Fruit fly (Drosophila melanogaster) whole organism, embryonic: ENCODE measurements around the gene g.

Source experiments
- Antp ChIP-seq: fragments of 200-800 bp; sonication (Bioruptor generic); optimal IDR thresholded peaks from 3 replicates; lab custom pipeline; 2016; ENCODE audit warnings: missing biosample characterization, missing genetic modification characterization
- B-H1 ChIP-seq: fragments of 200-800 bp; sonication (Bioruptor generic); IDR thresholded peaks from 3 replicates; pipeline ENCODE4 v1.3.6; 2022; ENCODE audit warnings: missing biosample characterization, missing genetic modification characterization
- BtbVII ChIP-seq: fragments of 200-800 bp; sonication (Bioruptor generic); optimal IDR thresholded peaks from 3 replicates; lab custom pipeline; 2017; ENCODE audit warnings: missing biosample characterization, mild to moderate bottlenecking, missing genetic modification characterization
- CG10274 ChIP-seq: fragments of 200-800 bp; sonication (Bioruptor generic); optimal IDR thresholded peaks from 3 replicates; lab custom pipeline; 2017; ENCODE audit warnings: missing biosample characterization, mild to moderate bottlenecking, missing genetic modification characterization
- CG11504 ChIP-seq: fragments of 200-800 bp; sonication (Bioruptor generic); optimal IDR thresholded peaks from 3 replicates; lab custom pipeline; 2019; ENCODE audit warnings: missing biosample characterization, mild to moderate bottlenecking, missing genetic modification characterization, moderate library complexity
- CG12299 ChIP-seq: fragments of 200-800 bp; sonication (Bioruptor generic); optimal IDR thresholded peaks from 2 replicates; lab custom pipeline; 2018; ENCODE audit warnings: missing biosample characterization, mild to moderate bottlenecking, missing genetic modification characterization
- CG13287 ChIP-seq: fragments of 200-800 bp; sonication (Bioruptor generic); IDR thresholded peaks from 2 replicates; pipeline ENCODE4 v1.3.6; 2022; ENCODE audit warnings: missing biosample characterization, missing genetic modification characterization; ENCODE audit not compliant: partially characterized antibody
- CG15269 ChIP-seq: fragments of 200-800 bp; sonication (Bioruptor generic); optimal IDR thresholded peaks from 2 replicates; lab custom pipeline; 2018; ENCODE audit warnings: missing biosample characterization, mild to moderate bottlenecking, missing genetic modification characterization, moderate library complexity
- CG1529 ChIP-seq: fragments of 200-800 bp; sonication (Bioruptor generic); optimal IDR thresholded peaks from 3 replicates; lab custom pipeline; 2018; ENCODE audit warnings: missing biosample characterization, missing genetic modification characterization
- CG16863 ChIP-seq: fragments of 200-800 bp; sonication (Bioruptor generic); optimal IDR thresholded peaks from 3 replicates; lab custom pipeline; 2016; ENCODE audit warnings: missing biosample characterization, missing genetic modification characterization
- CG17361 ChIP-seq: fragments of 200-800 bp; sonication (Bioruptor generic); IDR thresholded peaks from 3 replicates; pipeline ENCODE4 v1.3.6; 2022; ENCODE audit warnings: missing biosample characterization, missing genetic modification characterization
- CG17612 ChIP-seq: fragments of 200-800 bp; sonication (Bioruptor generic); IDR thresholded peaks from 2 replicates; pipeline ENCODE4 v1.3.6; 2022; ENCODE audit warnings: missing biosample characterization, missing genetic modification characterization
- CG17912 ChIP-seq: fragments of 200-800 bp; sonication (Bioruptor generic); optimal IDR thresholded peaks from 2 replicates; lab custom pipeline; 2018; ENCODE audit warnings: missing biosample characterization, mild to moderate bottlenecking, missing genetic modification characterization
- CG1832 ChIP-seq: fragments of 200-800 bp; sonication (Bioruptor generic); optimal IDR thresholded peaks from 2 replicates; lab custom pipeline; 2017; ENCODE audit warnings: missing biosample characterization, mild to moderate bottlenecking, missing genetic modification characterization, inconsistent platforms
- CG18476 ChIP-seq: fragments of 200-800 bp; sonication (Bioruptor generic); optimal IDR thresholded peaks from 2 replicates; lab custom pipeline; 2016; ENCODE audit warnings: missing biosample characterization, mild to moderate bottlenecking, missing genetic modification characterization
- CG2129 ChIP-seq: fragments of 200-800 bp; sonication (Bioruptor generic); IDR thresholded peaks from 2 replicates; pipeline ENCODE4 v1.3.6; 2022; ENCODE audit warnings: missing biosample characterization, missing genetic modification characterization; ENCODE audit not compliant: partially characterized antibody
- CG4282 ChIP-seq: fragments of 200-800 bp; sonication (Bioruptor generic); optimal IDR thresholded peaks from 2 replicates; lab custom pipeline; 2016; ENCODE audit warnings: missing biosample characterization, missing genetic modification characterization
- CG6254 ChIP-seq: fragments of 200-800 bp; sonication (Bioruptor generic); optimal IDR thresholded peaks from 3 replicates; lab custom pipeline; 2017; ENCODE audit warnings: mild to moderate bottlenecking, missing biosample characterization, missing genetic modification reagents, missing genetic modification characterization
- CG7928 ChIP-seq: fragments of 200-800 bp; sonication (Bioruptor generic); optimal IDR thresholded peaks from 2 replicates; lab custom pipeline; 2017; ENCODE audit warnings: missing biosample characterization, mild to moderate bottlenecking, missing genetic modification characterization
- CG7987 ChIP-seq: fragments of 200-800 bp; sonication (Bioruptor generic); optimal IDR thresholded peaks from 2 replicates; lab custom pipeline; 2018; ENCODE audit warnings: missing biosample characterization, mild to moderate bottlenecking, missing genetic modification characterization, moderate library complexity
- CG8281 ChIP-seq: fragments of 200-800 bp; sonication (Bioruptor generic); optimal IDR thresholded peaks from 2 replicates; lab custom pipeline; 2018; ENCODE audit warnings: missing biosample characterization, mild to moderate bottlenecking, missing genetic modification characterization, moderate library complexity
- CG8359 ChIP-seq: fragments of 200-800 bp; sonication (Bioruptor generic); optimal IDR thresholded peaks from 2 replicates; lab custom pipeline; 2017; ENCODE audit warnings: missing biosample characterization, mild to moderate bottlenecking, missing genetic modification characterization, borderline replicate concordance
- CG8388 ChIP-seq: fragments of 200-800 bp; sonication (Bioruptor generic); optimal IDR thresholded peaks from 2 replicates; lab custom pipeline; 2019; ENCODE audit warnings: missing biosample characterization, mild to moderate bottlenecking, missing genetic modification characterization, moderate library complexity
- Fer3 ChIP-seq: fragments of 200-800 bp; sonication (Bioruptor generic); optimal IDR thresholded peaks from 2 replicates; lab custom pipeline; 2018; ENCODE audit warnings: missing biosample characterization, mild to moderate bottlenecking, missing genetic modification characterization, moderate library complexity
- HLH54F ChIP-seq: fragments of 200-800 bp; sonication (Bioruptor generic); optimal IDR thresholded peaks from 3 replicates; lab custom pipeline; 2016; ENCODE audit warnings: missing biosample characterization, missing genetic modification characterization
- Hr39 ChIP-seq: fragments of >200 bp; optimal IDR thresholded peaks from 2 replicates; lab custom pipeline; 2017
- Kr ChIP-seq: fragments of 200-800 bp; sonication (Bioruptor generic); optimal IDR thresholded peaks from 2 replicates; lab custom pipeline; 2017; ENCODE audit warnings: missing biosample characterization, mild to moderate bottlenecking, missing genetic modification characterization
- NC2β ChIP-seq: fragments of 200-800 bp; sonication (Bioruptor generic); optimal IDR thresholded peaks from 2 replicates; lab custom pipeline; 2016; ENCODE audit warnings: missing biosample characterization, missing genetic modification characterization
- Oli ChIP-seq: fragments of 200-800 bp; sonication (Bioruptor generic); optimal IDR thresholded peaks from 2 replicates; lab custom pipeline; 2018; ENCODE audit warnings: missing biosample characterization, mild to moderate bottlenecking, missing genetic modification characterization, moderate library complexity
- Poxn ChIP-seq: fragments of 200-800 bp; sonication (Bioruptor generic); IDR thresholded peaks from 2 replicates; pipeline ENCODE4 v1.3.6; 2022; ENCODE audit warnings: missing biosample characterization, missing genetic modification characterization
- Ravus ChIP-seq: fragments of 200-800 bp; sonication (Bioruptor generic); IDR thresholded peaks from 2 replicates; pipeline ENCODE4 v1.3.6; 2022; ENCODE audit warnings: missing biosample characterization, missing genetic modification characterization
- Sox100B ChIP-seq: fragments of 200-800 bp; sonication (Bioruptor generic); optimal IDR thresholded peaks from 3 replicates; lab custom pipeline; 2018; ENCODE audit warnings: missing biosample characterization, mild to moderate bottlenecking, missing genetic modification characterization
- Ssrp ChIP-seq: fragments of 200-800 bp; sonication (Bioruptor generic); optimal IDR thresholded peaks from 2 replicates; lab custom pipeline; 2018; ENCODE audit warnings: missing biosample characterization, mild to moderate bottlenecking, missing genetic modification characterization, moderate library complexity
- cato ChIP-seq: fragments of 200-800 bp; sonication (Bioruptor generic); optimal IDR thresholded peaks from 2 replicates; lab custom pipeline; 2016; ENCODE audit warnings: missing biosample characterization, missing genetic modification characterization, borderline replicate concordance
- dpn ChIP-seq, 2 experiments: fragments of 200-800 bp; sonication (Bioruptor generic); optimal IDR thresholded peaks; 3 replicates each; lab custom pipeline; 2016; ENCODE audit warnings: missing biosample characterization in 2 of 2, missing genetic modification characterization in 2 of 2
- hth ChIP-seq: fragments of >200 bp; optimal IDR thresholded peaks from 2 replicates; lab custom pipeline; 2017; ENCODE audit warnings: inconsistent platforms
- jumu ChIP-seq: fragments of 200-800 bp; sonication (Bioruptor generic); optimal IDR thresholded peaks from 3 replicates; lab custom pipeline; 2016; ENCODE audit warnings: missing biosample characterization, missing genetic modification characterization
- onecut ChIP-seq: fragments of 200-800 bp; sonication (Bioruptor generic); IDR thresholded peaks from 2 replicates; pipeline ENCODE4 v1.3.6; 2022; ENCODE audit warnings: missing biosample characterization, missing genetic modification characterization
- pb ChIP-seq: fragments of 200-800 bp; sonication (Bioruptor generic); optimal IDR thresholded peaks from 3 replicates; lab custom pipeline; 2016; ENCODE audit warnings: missing biosample characterization, missing genetic modification characterization
- pfk ChIP-seq: fragments of 200-800 bp; sonication (Bioruptor generic); optimal IDR thresholded peaks from 2 replicates; lab custom pipeline; 2018; ENCODE audit warnings: missing biosample characterization, mild to moderate bottlenecking, missing genetic modification characterization, moderate library complexity
- pita ChIP-seq: fragments of 200-800 bp; sonication (Bioruptor generic); optimal IDR thresholded peaks from 2 replicates; lab custom pipeline; 2017; ENCODE audit warnings: missing biosample characterization, mild to moderate bottlenecking, missing genetic modification characterization
- sd ChIP-seq: fragments of 200-800 bp; sonication (Bioruptor generic); optimal IDR thresholded peaks from 3 replicates; lab custom pipeline; 2018; ENCODE audit warnings: missing biosample characterization, mild to moderate bottlenecking, missing genetic modification characterization, moderate library complexity
- seq ChIP-seq: fragments of 200-800 bp; sonication (Bioruptor generic); IDR thresholded peaks from 2 replicates; pipeline ENCODE4 v1.3.6; 2022; ENCODE audit warnings: missing biosample characterization, missing genetic modification characterization
- shn ChIP-seq: fragments of 200-800 bp; sonication (Bioruptor generic); optimal IDR thresholded peaks from 3 replicates; lab custom pipeline; 2016; ENCODE audit warnings: missing biosample characterization, missing genetic modification characterization
- sima ChIP-seq: fragments of 200-800 bp; sonication (Bioruptor generic); optimal IDR thresholded peaks from 2 replicates; lab custom pipeline; 2016; ENCODE audit warnings: missing biosample characterization, missing genetic modification characterization
- slp2 ChIP-seq: fragments of 200-800 bp; sonication (Bioruptor generic); optimal IDR thresholded peaks from 2 replicates; lab custom pipeline; 2016; ENCODE audit warnings: missing biosample characterization, missing genetic modification characterization
- tna ChIP-seq: fragments of 200-800 bp; sonication (Bioruptor generic); IDR thresholded peaks from 2 replicates; pipeline ENCODE4 v1.3.6; 2022; ENCODE audit warnings: missing biosample characterization, missing genetic modification characterization; ENCODE audit not compliant: partially characterized antibody
- usp ChIP-seq: fragments of >200 bp; optimal IDR thresholded peaks from 2 replicates; lab custom pipeline; 2017; ENCODE audit warnings: missing biosample characterization, missing genetic modification characterization
- wdn ChIP-seq: fragments of 200-800 bp; sonication (Bioruptor generic); IDR thresholded peaks from 2 replicates; pipeline ENCODE4 v1.3.6; 2022; ENCODE audit warnings: missing biosample characterization, missing genetic modification characterization

Gene g

dm6 chrX:13748906-13749872, 13.1 kb upstream of the g start (continued):
- peak; percentile 6 for TF ChIP-seq CG10274
- no peak for TF ChIP-seq CG8281
- TF ChIP-seq BtbVII: peak; percentile 30
- peak; percentile 29 for TF ChIP-seq CG7928 (GFP tag; lab: Kevin White, UChicago)
- peak; percentile 59 for TF ChIP-seq CG8388 (GFP tag; lab: Kevin White, UChicago)
- TF ChIP-seq CG1832 (GFP tag; lab: Kevin White, UChicago): no peak
- peak; percentile 72 for TF ChIP-seq seq (GFP tag; lab: Robert Waterston, UW)
- peak; percentile 47 to 52 for TF ChIP-seq dpn (GFP tag; optimal IDR thresholded peaks at IDR 0.05; lab: Kevin White, UChicago)
- TF ChIP-seq NC2β (GFP tag; lab: Kevin White, UChicago): no peak
- no peak for TF ChIP-seq Kr (GFP tag; lab: Kevin White, UChicago)
- no peak for TF ChIP-seq CG4282 (GFP tag; lab: Kevin White, UChicago)
- no peak for TF ChIP-seq cato (GFP tag; lab: Kevin White, UChicago)
- TF ChIP-seq wdn (GFP tag; lab: Robert Waterston, UW): peak; percentile 61
- no peak for TF ChIP-seq Antp (GFP tag; lab: Kevin White, UChicago)
- peak; percentile 84 for TF ChIP-seq CG15269 (tag; lab: Kevin White, UChicago)
- TF ChIP-seq Ravus: peak; percentile 49
- no peak for TF ChIP-seq CG8359 (GFP tag; lab: Kevin White, UChicago)
- peak; percentile 33; the same call in 1 of the 2 replicates for TF ChIP-seq onecut (GFP tag; lab: Robert Waterston, UW)
- TF ChIP-seq CG6254 (GFP tag; lab: Kevin White, UChicago): peak; percentile 26
- no peak for TF ChIP-seq CG2129 (GFP tag; lab: Robert Waterston, UW)
- TF ChIP-seq Hr39 (lab: Kevin White, UChicago): no peak
- no peak for TF ChIP-seq tna (GFP tag; lab: Robert Waterston, UW)
- TF ChIP-seq pb (GFP tag; lab: Kevin White, UChicago): no peak
- TF ChIP-seq CG17912 (GFP tag; lab: Kevin White, UChicago): no peak
- peak; percentile 40 for TF ChIP-seq HLH54F (GFP tag; lab: Kevin White, UChicago)
- no peak for TF ChIP-seq sima (GFP tag; lab: Kevin White, UChicago)
- no peak for TF ChIP-seq pfk (GFP tag; lab: Kevin White, UChicago)
- TF ChIP-seq Fer3 (tag; lab: Kevin White, UChicago): peak; percentile 85
- peak; percentile 25; the same call in 1 of the 2 replicates for TF ChIP-seq CG17612 (GFP tag; lab: Robert Waterston, UW)
- peak; percentile 79 for TF ChIP-seq CG17361 (GFP tag; lab: Robert Waterston, UW)
- TF ChIP-seq slp2 (GFP tag; lab: Kevin White, UChicago): no peak
- no peak for TF ChIP-seq CG12299 (tag; lab: Kevin White, UChicago)
- peak; percentile 39 for TF ChIP-seq Ssrp (tag; lab: Kevin White, UChicago)
- TF ChIP-seq CG13287 (GFP tag; lab: Robert Waterston, UW): no peak
- TF ChIP-seq pita: no peak
- TF ChIP-seq hth (lab: Kevin White, UChicago): no peak
- TF ChIP-seq Sox100B (GFP tag; lab: Kevin White, UChicago): peak; percentile 69
- TF ChIP-seq sd (tag; lab: Kevin White, UChicago): peak; percentile 61
- no peak for TF ChIP-seq jumu (GFP tag; lab: Kevin White, UChicago)
- no peak for TF ChIP-seq Poxn (GFP tag; lab: Robert Waterston, UW)
- TF ChIP-seq usp (GFP tag; lab: Kevin White, UChicago): no peak
- no peak for TF ChIP-seq shn
- peak; percentile 5 for TF ChIP-seq CG16863 (GFP tag; lab: Kevin White, UChicago)
- TF ChIP-seq CG11504 (tag; lab: Kevin White, UChicago): peak; percentile 84
- no peak for TF ChIP-seq CG1529 (GFP tag; lab: Kevin White, UChicago)
- peak; percentile 74 for TF ChIP-seq Oli (tag; lab: Kevin White, UChicago)
- peak; percentile 2 for TF ChIP-seq CG7987 (GFP tag; lab: Kevin White, UChicago)
- TF ChIP-seq CG18476 (GFP tag; lab: Kevin White, UChicago): peak; percentile 41
- TF ChIP-seq B-H1 (GFP tag; lab: Robert Waterston, UW): peak; percentile 53; the same call in 2 of the 3 replicates
